Worm (Caenorhabditis elegans) whole organism, L1 larva: Measurements from ENCODE around the gene atz-1.

ENCODE experiments used
- C04F5.9 ChIP-seq: sonication (generic microtip); optimal IDR thresholded peaks from 2 replicates; lab custom pipeline; 2016; ENCODE audit warnings: missing genetic modification characterization, missing compliant biosample characterization
- C16A3.4 ChIP-seq: fragments of 150-350 bp; optimal IDR thresholded peaks from 2 replicates; lab custom pipeline; 2014; ENCODE audit warnings: missing biosample characterization, missing genetic modification characterization
- aha-1 ChIP-seq: fragments of 150-350 bp; optimal IDR thresholded peaks from 2 replicates; lab custom pipeline; 2014; ENCODE audit warnings: missing biosample characterization, missing genetic modification characterization
- alr-1 ChIP-seq: fragments of 200-800 bp; sonication (Bioruptor generic); optimal IDR thresholded peaks from 2 replicates; lab custom pipeline; 2018; ENCODE audit warnings: borderline replicate concordance, mild to moderate bottlenecking, missing genetic modification characterization, missing compliant biosample characterization
- aly-2 ChIP-seq: fragments of 150-350 bp; optimal IDR thresholded peaks from 2 replicates; lab custom pipeline; 2014; ENCODE audit warnings: missing biosample characterization, missing genetic modification characterization
- blmp-1 ChIP-seq: fragments of 150-350 bp; optimal IDR thresholded peaks from 2 replicates; lab custom pipeline; 2014; ENCODE audit warnings: missing biosample characterization, missing genetic modification characterization
- ceh-8 ChIP-seq: fragments of 200-800 bp; sonication (Bioruptor generic); optimal IDR thresholded peaks from 2 replicates; lab custom pipeline; 2018; ENCODE audit warnings: mild to moderate bottlenecking, missing genetic modification characterization, moderate library complexity, missing compliant biosample characterization
- ceh-88 ChIP-seq: fragments of 200-800 bp; sonication (Bioruptor generic); IDR thresholded peaks from 2 replicates; pipeline ENCODE4 v1.3.6; 2022; ENCODE audit warnings: missing genetic modification characterization, missing compliant biosample characterization
- dsc-1 ChIP-seq: sonication (generic microtip); optimal IDR thresholded peaks from 2 replicates; lab custom pipeline; 2016; ENCODE audit warnings: mild to moderate bottlenecking, missing genetic modification characterization, missing compliant biosample characterization
- efl-3 ChIP-seq: fragments of 200-800 bp; sonication (Bioruptor generic); optimal IDR thresholded peaks from 2 replicates; lab custom pipeline; 2018; ENCODE audit warnings: mild to moderate bottlenecking, missing genetic modification characterization, missing compliant biosample characterization
- egl-27 ChIP-seq, 2 experiments: fragments of 150-350 bp in 1 of 2; sonication (generic microtip); optimal IDR thresholded peaks; 3 replicates each; lab custom pipeline; 2017 to 2018; ENCODE audit warnings: missing biosample characterization in 2 of 2, missing genetic modification characterization in 2 of 2, missing genetic modification reagents in 2 of 2
- elt-2 ChIP-seq: sonication (generic microtip); optimal IDR thresholded peaks from 2 replicates; lab custom pipeline; 2016; ENCODE audit warnings: missing genetic modification characterization, mild to moderate bottlenecking, inconsistent platforms, missing compliant biosample characterization, missing genetic modification reagents
- fkh-10 ChIP-seq: sonication (generic microtip); optimal IDR thresholded peaks from 2 replicates; lab custom pipeline; 2017; ENCODE audit warnings: missing biosample characterization, missing genetic modification reagents, missing genetic modification characterization
- fkh-4 ChIP-seq: sonication (generic microtip); optimal IDR thresholded peaks from 2 replicates; lab custom pipeline; 2016; ENCODE audit warnings: missing compliant biosample characterization, missing genetic modification characterization, borderline replicate concordance
- fkh-8 ChIP-seq: sonication (generic microtip); optimal IDR thresholded peaks from 2 replicates; lab custom pipeline; 2016; ENCODE audit warnings: mild to moderate bottlenecking, missing genetic modification characterization, missing compliant biosample characterization
- fos-1 ChIP-seq: fragments of 150-350 bp; optimal IDR thresholded peaks from 2 replicates; lab custom pipeline; 2014; ENCODE audit warnings: missing biosample characterization, missing genetic modification characterization
- grh-1 ChIP-seq: fragments of 200-800 bp; sonication (Bioruptor generic); IDR thresholded peaks from 2 replicates; pipeline ENCODE4 v1.3.6; 2022; ENCODE audit warnings: missing genetic modification reagents, missing genetic modification characterization, missing compliant biosample characterization
- hlh-4 ChIP-seq: sonication (generic microtip); optimal IDR thresholded peaks from 2 replicates; lab custom pipeline; 2016; ENCODE audit warnings: mild to moderate bottlenecking, missing genetic modification characterization, missing compliant biosample characterization
- irx-1 ChIP-seq: sonication (generic microtip); optimal IDR thresholded peaks from 2 replicates; lab custom pipeline; 2016; ENCODE audit warnings: missing genetic modification characterization, missing compliant biosample characterization
- jun-1 ChIP-seq: fragments of 150-350 bp; optimal IDR thresholded peaks from 2 replicates; lab custom pipeline; 2014; ENCODE audit warnings: missing biosample characterization, missing genetic modification reagents, missing genetic modification characterization
- lin-13 ChIP-seq: fragments of 150-350 bp; optimal IDR thresholded peaks from 2 replicates; lab custom pipeline; 2014; ENCODE audit warnings: missing biosample characterization, missing genetic modification reagents, missing genetic modification characterization
- lin-14 ChIP-seq: fragments of 200-800 bp; sonication (Bioruptor generic); optimal IDR thresholded peaks from 2 replicates; lab custom pipeline; 2018; ENCODE audit warnings: mild to moderate bottlenecking, missing genetic modification characterization, moderate library complexity, missing compliant biosample characterization
- lin-15B ChIP-seq: fragments of 150-350 bp; sonication (generic microtip); optimal IDR thresholded peaks from 3 replicates; lab custom pipeline; 2014; ENCODE audit warnings: missing biosample characterization, missing genetic modification characterization
- lin-35 ChIP-seq, 2 experiments: fragments of 150-350 bp; optimal IDR thresholded peaks; 2 replicates each; lab custom pipeline; 2014; ENCODE audit warnings: missing biosample characterization in 2 of 2, missing genetic modification characterization in 2 of 2, missing genetic modification reagents in 2 of 2
- lin-39 ChIP-seq: fragments of 150-350 bp; optimal IDR thresholded peaks from 2 replicates; lab custom pipeline; 2014; ENCODE audit warnings: missing biosample characterization, missing genetic modification reagents, missing genetic modification characterization
- lir-3 ChIP-seq: sonication (generic microtip); optimal IDR thresholded peaks from 2 replicates; lab custom pipeline; 2016; ENCODE audit warnings: mild to moderate bottlenecking, missing genetic modification characterization, moderate library complexity, missing compliant biosample characterization; ENCODE audit not compliant: poor library complexity
- lsy-2 ChIP-seq, 2 experiments: fragments of 150-350 bp; optimal IDR thresholded peaks; 2 replicates each; lab custom pipeline; 2014; ENCODE audit warnings: missing biosample characterization in 2 of 2, missing genetic modification characterization in 2 of 2
- mdl-1 ChIP-seq, 2 experiments: fragments of 150-350 bp; optimal IDR thresholded peaks; 2 replicates each; lab custom pipeline; 2014 to 2017; ENCODE audit warnings: missing biosample characterization in 2 of 2, missing genetic modification characterization in 2 of 2, inconsistent platforms in 1 of 2
- mef-2 ChIP-seq: fragments of 150-350 bp; optimal IDR thresholded peaks from 2 replicates; lab custom pipeline; 2014; ENCODE audit warnings: missing biosample characterization, missing genetic modification characterization
- nhr-12 ChIP-seq: sonication (generic microtip); optimal IDR thresholded peaks from 2 replicates; lab custom pipeline; 2017; ENCODE audit warnings: missing biosample characterization, missing genetic modification characterization
- nhr-19 ChIP-seq: fragments of 200-800 bp; sonication (Bioruptor generic); conservative IDR thresholded peaks from 2 replicates; pipeline ENCODE4 v1.3.6; 2022; ENCODE audit warnings: missing genetic modification characterization, missing compliant biosample characterization
- nhr-28 ChIP-seq: fragments of 150-350 bp; optimal IDR thresholded peaks from 2 replicates; lab custom pipeline; 2014; ENCODE audit warnings: missing biosample characterization, missing genetic modification characterization
- nhr-47 ChIP-seq: sonication (generic microtip); optimal IDR thresholded peaks from 2 replicates; lab custom pipeline; 2016; ENCODE audit warnings: mild to moderate bottlenecking, missing genetic modification characterization, moderate library complexity, missing compliant biosample characterization
- nhr-71 ChIP-seq: sonication (generic microtip); optimal IDR thresholded peaks from 2 replicates; lab custom pipeline; 2016; ENCODE audit warnings: mild to moderate bottlenecking, missing genetic modification characterization, moderate library complexity, missing compliant biosample characterization
- nhr-76 ChIP-seq: sonication (generic microtip); optimal IDR thresholded peaks from 2 replicates; lab custom pipeline; 2017; ENCODE audit warnings: missing biosample characterization, missing genetic modification characterization
- nhr-84 ChIP-seq: sonication (generic microtip); optimal IDR thresholded peaks from 2 replicates; lab custom pipeline; 2017; ENCODE audit warnings: missing biosample characterization, missing genetic modification characterization
- nhr-85 ChIP-seq: sonication (generic microtip); peaks from one replicate; lab custom pipeline; 2016; ENCODE audit warnings: missing genetic modification characterization, inconsistent platforms, missing compliant biosample characterization
- nhr-90 ChIP-seq: sonication (generic microtip); optimal IDR thresholded peaks from 2 replicates; lab custom pipeline; 2016; ENCODE audit warnings: mild to moderate bottlenecking, missing genetic modification characterization, missing compliant biosample characterization; ENCODE audit not compliant: poor library complexity
- pax-3 ChIP-seq: fragments of 200-800 bp; sonication (Bioruptor generic); optimal IDR thresholded peaks from 2 replicates; lab custom pipeline; 2018; ENCODE audit warnings: mild to moderate bottlenecking, missing genetic modification characterization, moderate library complexity, missing compliant biosample characterization
- pqm-1 ChIP-seq: sonication (generic microtip); optimal IDR thresholded peaks from 3 replicates; lab custom pipeline; 2017; ENCODE audit warnings: missing biosample characterization, missing genetic modification characterization
- rnt-1 ChIP-seq: sonication (generic microtip); optimal IDR thresholded peaks from 2 replicates; lab custom pipeline; 2016; ENCODE audit warnings: mild to moderate bottlenecking, missing genetic modification characterization, moderate library complexity, missing compliant biosample characterization
- skn-1 ChIP-seq: fragments of 150-350 bp; optimal IDR thresholded peaks from 2 replicates; lab custom pipeline; 2014; ENCODE audit warnings: missing biosample characterization, missing genetic modification characterization
- sptf-1 ChIP-seq: fragments of 150-350 bp; optimal IDR thresholded peaks from 2 replicates; lab custom pipeline; 2014; ENCODE audit warnings: missing biosample characterization, missing genetic modification characterization
- swsn-7 ChIP-seq: sonication (generic microtip); optimal IDR thresholded peaks from 2 replicates; lab custom pipeline; 2016; ENCODE audit warnings: missing genetic modification characterization, missing compliant biosample characterization
- tbx-2 ChIP-seq: sonication (generic microtip); optimal IDR thresholded peaks from 2 replicates; lab custom pipeline; 2016; ENCODE audit warnings: missing genetic modification characterization, missing compliant biosample characterization
- tlp-1 ChIP-seq: fragments of 150-350 bp; optimal IDR thresholded peaks from 2 replicates; lab custom pipeline; 2014; ENCODE audit warnings: missing biosample characterization, missing genetic modification characterization
- unc-30 ChIP-seq: sonication (generic microtip); optimal IDR thresholded peaks from 2 replicates; lab custom pipeline; 2017; ENCODE audit warnings: missing biosample characterization, missing genetic modification characterization
- unc-62 ChIP-seq: fragments of 150-350 bp; optimal IDR thresholded peaks from 2 replicates; lab custom pipeline; 2014; ENCODE audit warnings: missing biosample characterization, missing genetic modification reagents, missing genetic modification characterization
- unc-98 ChIP-seq: fragments of 200-800 bp; sonication (Bioruptor generic); IDR thresholded peaks from 2 replicates; pipeline ENCODE4 v1.3.6; 2022; ENCODE audit warnings: missing genetic modification characterization, missing compliant biosample characterization
- vab-15 ChIP-seq: sonication (generic microtip); optimal IDR thresholded peaks from 2 replicates; lab custom pipeline; 2017; ENCODE audit warnings: missing genotype, mild to moderate bottlenecking, missing genetic modification characterization, missing compliant biosample characterization
- xbp-1 ChIP-seq: sonication (generic microtip); optimal IDR thresholded peaks from 2 replicates; lab custom pipeline; 2016; ENCODE audit warnings: missing genetic modification characterization, missing compliant biosample characterization
- ztf-4 ChIP-seq: fragments of 150-350 bp; optimal IDR thresholded peaks from 2 replicates; lab custom pipeline; 2014; ENCODE audit warnings: missing biosample characterization, missing genetic modification characterization

The atz-1 gene

DNA sequence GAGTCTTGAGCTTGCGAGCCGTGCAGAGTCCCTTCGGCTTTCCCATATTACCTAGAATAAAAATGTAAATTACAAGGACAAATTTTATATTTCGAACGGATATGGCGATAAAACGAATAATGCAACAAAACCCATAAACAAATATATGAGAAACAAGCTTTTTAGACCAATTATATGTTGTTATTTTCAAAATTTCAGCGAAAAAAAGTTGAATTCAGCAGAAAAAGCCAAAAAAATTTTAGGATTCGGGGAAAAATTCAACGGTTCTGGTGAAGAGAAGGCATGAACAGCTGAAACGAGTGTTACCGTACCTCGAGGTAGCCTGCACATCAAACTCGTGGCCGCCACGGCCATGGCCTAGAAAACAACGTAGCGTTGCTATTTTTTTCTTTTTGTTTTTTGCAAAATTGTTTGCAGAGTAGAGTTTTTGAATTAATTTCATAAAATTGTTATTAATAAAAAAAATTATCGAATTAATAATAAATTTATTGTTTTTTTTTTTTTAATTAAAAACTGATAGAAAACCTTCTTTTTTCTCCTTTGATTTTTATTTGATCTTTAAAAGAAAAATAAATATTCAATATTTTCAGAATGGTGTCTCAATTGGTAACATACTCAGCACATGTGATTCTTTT is 15.2 kb upstream of the atz-1 start, which contains the start of the genes rps-23 and dpm-3 (continued):
- TF ChIP-seq nhr-28 (tag; lab: Kevin White, UChicago) (no peak), nhr-85 (tag; lab: Kevin White, UChicago) (peak; percentile 97), elt-2 (tag; lab: Kevin White, UChicago) (peak; percentile 79), mef-2 (no peak), nhr-71 (peak; percentile 97), nhr-90 (peak; percentile 95), lin-39 (tag; lab: Kevin White, UChicago) (peak; percentile 85), fkh-10 (GFP tag; lab: Kevin White, UChicago) (peak; percentile 81), pax-3 (peak; percentile 95), ceh-88 (GFP tag; lab: Robert Waterston, UW) (peak; percentile 87), lin-35 (GFP tag; optimal IDR thresholded peaks at IDR 0.05; lab: Kevin White, UChicago) (peak; percentile 88 to 93), aha-1 (tag; lab: Kevin White, UChicago) (peak; percentile 37), fkh-4 (tag; lab: Kevin White, UChicago) (peak; percentile 87), grh-1 (GFP tag; lab: Robert Waterston, UW) (peak; percentile 90), nhr-84 (tag; lab: Kevin White, UChicago) (no peak), lsy-2 (tag; optimal IDR thresholded peaks at IDR 0.05; lab: Kevin White, UChicago) (peak; percentile 100), nhr-19 (GFP tag; lab: Robert Waterston, UW) (peak; percentile 96), lin-13 (GFP tag; lab: Kevin White, UChicago) (peak; percentile 93), unc-98 (peak; percentile 90), ceh-8 (GFP tag; lab: Kevin White, UChicago) (peak; percentile 46), fos-1 (peak; percentile 91), alr-1 (no peak), hlh-4 (tag; lab: Kevin White, UChicago) (no peak), nhr-12 (tag; lab: Kevin White, UChicago) (no peak), vab-15 (tag; lab: Kevin White, UChicago) (peak; percentile 94), aly-2 (tag; lab: Kevin White, UChicago) (peak; percentile 81), tbx-2 (tag; lab: Kevin White, UChicago) (peak; percentile 95), lin-14 (GFP tag; lab: Kevin White, UChicago) (peak; percentile 94), C16A3.4 (tag; lab: Kevin White, UChicago) (peak; percentile 97), unc-62 (GFP tag; lab: Kevin White, UChicago) (no peak), fkh-8 (tag; lab: Kevin White, UChicago) (peak; percentile 98), rnt-1 (tag; lab: Kevin White, UChicago) (peak; percentile 99), mdl-1 (tag; optimal IDR thresholded peaks at IDR 0.05; lab: Kevin White, UChicago) (peak in 1 of 2 experiments; percentile 87), egl-27 (tag; optimal IDR thresholded peaks at IDR 0.05; lab: Kevin White, UChicago) (no peak), nhr-47 (peak; percentile 96), tlp-1 (no peak), ztf-4 (peak; percentile 83), unc-30 (no peak), jun-1 (tag; lab: Kevin White, UChicago) (peak; percentile 86), lin-15B (tag; lab: Kevin White, UChicago) (peak; percentile 94), C04F5.9 (tag; lab: Kevin White, UChicago) (peak; percentile 91), irx-1 (peak; percentile 89), lir-3 (peak; percentile 96), xbp-1 (peak; percentile 94), skn-1 (peak; percentile 95), dsc-1 (tag; lab: Kevin White, UChicago) (peak; percentile 91), blmp-1 (peak; percentile 82), pqm-1 (no peak), efl-3 (GFP tag; lab: Kevin White, UChicago) (peak; percentile 10), sptf-1 (tag; lab: Kevin White, UChicago) (no peak), swsn-7 (peak; percentile 93), nhr-76 (no peak)
